Fruit fly (Drosophila melanogaster): ENCODE measurements around the gene Ugt307A1.

Ugt307A1 gene

dm6 chr2L:7056189-7056926, 11.4 kb upstream of the Ugt307A1 start, which contains the start of gene Mnn1 (continued):
- TF ChIP-seq CG1603 (tag; optimal IDR thresholded peaks at IDR 0.05), result peak; percentile 89
- TF ChIP-seq Adf1 (GFP tag; IDR thresholded peaks at IDR 0.05), result no peak
- peak; percentile 67 for TF ChIP-seq Fer1 (GFP tag; optimal IDR thresholded peaks at IDR 0.05)
- peak; percentile 59 for TF ChIP-seq da (GFP tag; optimal IDR thresholded peaks at IDR 0.05)
- TF ChIP-seq CG8944 (GFP tag; optimal IDR thresholded peaks at IDR 0.05), result no peak
- TF ChIP-seq ac (GFP tag; optimal IDR thresholded peaks at IDR 0.05), result peak; percentile 34
- TF ChIP-seq btn (GFP tag; optimal IDR thresholded peaks at IDR 0.05), result peak; percentile 6
- TF ChIP-seq CG18764 (GFP tag; optimal IDR thresholded peaks at IDR 0.05), result peak; percentile 34
- TF ChIP-seq Opbp (GFP tag; IDR thresholded peaks at IDR 0.05; ENCODE audit: partially characterized antibody), result peak; percentile 57
- TF ChIP-seq unpg (GFP tag; optimal IDR thresholded peaks at IDR 0.05), result no peak
- no peak for TF ChIP-seq ttk (GFP tag; IDR thresholded peaks at IDR 0.05)
- no peak for TF ChIP-seq croc (GFP tag; conservative IDR thresholded peaks at IDR 0.05)
- TF ChIP-seq Xrp1 (GFP tag; IDR thresholded peaks at IDR 0.05), result peak; percentile 26; the same call in 1 of the 2 replicates
- peak; percentile 58 for TF ChIP-seq Atf3 (GFP tag; optimal IDR thresholded peaks at IDR 0.05)
- TF ChIP-seq Side (GFP tag; optimal IDR thresholded peaks at IDR 0.05), result peak; percentile 27
- TF ChIP-seq unc-4 (GFP tag; IDR thresholded peaks at IDR 0.05; ENCODE audit: partially characterized antibody), result peak; percentile 53; the same call in 1 of the 2 replicates
- TF ChIP-seq Dfd (GFP tag; optimal IDR thresholded peaks at IDR 0.05), result no peak
- TF ChIP-seq Hr39 (optimal IDR thresholded peaks at IDR 0.05), result no peak
- TF ChIP-seq nmo (GFP tag; optimal IDR thresholded peaks at IDR 0.05), result peak; percentile 73
- TF ChIP-seq sima (GFP tag; optimal IDR thresholded peaks at IDR 0.05), result no peak
- no peak for TF ChIP-seq D19B (GFP tag; optimal IDR thresholded peaks at IDR 0.05)
- TF ChIP-seq Oaz (GFP tag; IDR thresholded peaks at IDR 0.05), result no peak
- TF ChIP-seq CG10654 (GFP tag; optimal IDR thresholded peaks at IDR 0.05), result no peak
- TF ChIP-seq ato (GFP tag; IDR thresholded peaks at IDR 0.05; ENCODE audit: partially characterized antibody), result no peak
- TF ChIP-seq CHES-1-like (GFP tag; optimal IDR thresholded peaks at IDR 0.05), result peak; percentile 87
- TF ChIP-seq so (GFP tag; IDR thresholded peaks at IDR 0.05), result no peak
- TF ChIP-seq gcm (GFP tag; optimal IDR thresholded peaks at IDR 0.05), result no peak
- no peak for TF ChIP-seq CoRest (tag; optimal IDR thresholded peaks at IDR 0.05)
- peak in 1 of 2 experiments; percentile 83 for TF ChIP-seq Pdp1 (GFP tag; optimal IDR thresholded peaks at IDR 0.05)
- no peak for TF ChIP-seq sc (optimal IDR thresholded peaks at IDR 0.05)
- no peak for TF ChIP-seq sc (GFP tag; optimal IDR thresholded peaks at IDR 0.05)
- TF ChIP-seq Eip74EF (GFP tag; optimal IDR thresholded peaks at IDR 0.05), result no peak
- no peak for TF ChIP-seq wor (GFP tag; IDR thresholded peaks at IDR 0.05)
- TF ChIP-seq dmrt99B (tag; optimal IDR thresholded peaks at IDR 0.05), result no peak
- peak; percentile 37 for TF ChIP-seq CG4854 (GFP tag; optimal IDR thresholded peaks at IDR 0.05)
- TF ChIP-seq org-1 (GFP tag; optimal IDR thresholded peaks at IDR 0.05), result no peak
- TF ChIP-seq bcd (GFP tag; optimal IDR thresholded peaks at IDR 0.05), result no peak
- peak; percentile 85; the same call in 3 of the 4 replicates for TF ChIP-seq chinmo (GFP tag; IDR thresholded peaks at IDR 0.05; ENCODE audit: partially characterized antibody)
- TF ChIP-seq kni (GFP tag; optimal IDR thresholded peaks at IDR 0.05), result no peak
- TF ChIP-seq eve (GFP tag; optimal IDR thresholded peaks at IDR 0.05), result no peak
- TF ChIP-seq knrl (GFP tag; IDR thresholded peaks at IDR 0.05; ENCODE audit: partially characterized antibody), result peak; percentile 31; the same call in 1 of the 3 replicates
- TF ChIP-seq CG10147 (GFP tag; optimal IDR thresholded peaks at IDR 0.05), result no peak
- TF ChIP-seq Meics (GFP tag; optimal IDR thresholded peaks at IDR 0.05), result peak; percentile 93
- peak; percentile 64 for TF ChIP-seq her (GFP tag; optimal IDR thresholded peaks at IDR 0.05)
- TF ChIP-seq abd-A (tag; optimal IDR thresholded peaks at IDR 0.05), result no peak
- no peak for TF ChIP-seq pita (GFP tag; optimal IDR thresholded peaks at IDR 0.05)
- TF ChIP-seq run (tag; optimal IDR thresholded peaks at IDR 0.05), result no peak
- no peak for TF ChIP-seq CG5953 (GFP tag; IDR thresholded peaks at IDR 0.05)
- TF ChIP-seq CG6175 (GFP tag; IDR thresholded peaks at IDR 0.05), result no peak
- no peak for TF ChIP-seq gem (tag; optimal IDR thresholded peaks at IDR 0.05)
